Fruit fly (Drosophila melanogaster) whole organism: Measurements from ENCODE around the gene Dref.

Experiments used
- CG8478 ChIP-seq: fragments of >200 bp; optimal IDR thresholded peaks from 2 replicates; lab custom pipeline; 2018; ENCODE audit warnings: inconsistent platforms
- EcR ChIP-seq, 2 experiments: fragments of >200 bp; optimal IDR thresholded peaks; 2 replicates each; lab custom pipeline; 2017; ENCODE audit warnings: missing biosample characterization in 2 of 2, missing genetic modification characterization in 2 of 2, missing genetic modification reagents in 2 of 2
- psq ChIP-seq: fragments of >200 bp; optimal IDR thresholded peaks from 2 replicates; lab custom pipeline; 2017
- usp ChIP-seq: fragments of >200 bp; optimal IDR thresholded peaks from 2 replicates; lab custom pipeline; 2017; ENCODE audit warnings: missing biosample characterization, missing genetic modification characterization, mixed read lengths

DNA sequence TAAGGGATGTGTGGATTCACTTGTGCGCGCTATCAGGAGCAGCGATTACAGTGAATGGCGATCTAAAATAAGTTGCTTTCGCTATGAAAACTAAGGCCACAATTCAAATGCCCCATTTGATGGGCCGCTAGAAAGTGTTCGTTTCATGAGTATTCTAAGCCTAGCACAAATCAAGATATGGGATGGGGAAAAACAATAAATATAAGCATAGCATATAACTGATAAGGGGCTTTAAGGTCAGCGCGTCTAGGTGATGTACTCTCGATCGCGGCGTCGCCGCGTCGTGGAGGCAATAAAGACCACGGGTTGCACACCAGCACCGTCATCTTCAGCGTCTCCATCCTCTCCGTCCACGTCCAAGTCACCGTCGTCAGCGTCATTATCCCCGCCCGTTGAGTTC, 6.3 kb downstream of the Dref start:
- no peak for TF ChIP-seq psq
- TF ChIP-seq EcR (GFP tag; optimal IDR thresholded peaks at IDR 0.05; lab: Kevin White, UChicago) = no peak
- TF ChIP-seq usp (GFP tag; lab: Kevin White, UChicago) = no peak
- TF ChIP-seq CG8478 (lab: Kevin White, UChicago) = no peak
